Worm (Caenorhabditis elegans): Measurements from ENCODE around the gene erd-2.2.

DNA sequence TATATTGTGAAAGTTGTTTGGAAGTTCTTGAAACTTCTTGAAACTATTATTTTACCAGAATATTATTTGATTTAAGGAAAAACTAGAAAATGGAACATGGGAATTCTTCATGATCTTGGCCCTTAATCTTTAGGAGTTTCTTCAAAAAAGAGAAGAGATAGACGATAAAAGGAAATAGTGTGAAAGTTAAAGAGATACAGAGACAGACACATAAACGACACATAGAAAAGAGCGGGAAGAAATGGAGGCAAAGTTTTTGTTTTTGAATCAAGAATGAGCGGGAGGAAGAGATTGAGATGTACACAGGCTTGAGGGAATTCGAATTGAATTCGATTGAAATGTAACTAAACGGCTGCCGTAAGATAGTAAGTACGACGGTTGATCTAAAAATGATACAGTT, 9.4 kb upstream of the erd-2.2 start:
- TF ChIP-seq nhr-28 (tag; optimal IDR thresholded peaks at IDR 0.05) (no peak), unc-62 (GFP tag; optimal IDR thresholded peaks at IDR 0.05 in 1 of 2) (no peak), unc-62 (tag; optimal IDR thresholded peaks at IDR 0.05) (no peak), snpc-4 (tag; optimal IDR thresholded peaks at IDR 0.05) (no peak), lin-1 (GFP tag; IDR thresholded peaks at IDR 0.05) (no peak), R02D3.7 (tag; optimal IDR thresholded peaks at IDR 0.05) (no peak), hlh-11 (tag; optimal IDR thresholded peaks at IDR 0.05) (no peak), nhr-11 (tag; optimal IDR thresholded peaks at IDR 0.05) (no peak), mxl-3 (GFP tag; optimal IDR thresholded peaks at IDR 0.05) (no peak), lsy-2 (tag; optimal IDR thresholded peaks at IDR 0.05) (no peak), php-3 (GFP tag; IDR thresholded peaks at IDR 0.05) (no peak), unc-130 (GFP tag; optimal IDR thresholded peaks at IDR 0.05) (no peak), spr-1 (tag; optimal IDR thresholded peaks at IDR 0.05) (no peak), zag-1 (tag; optimal IDR thresholded peaks at IDR 0.05) (no peak)

All from whole organism, L4 larva.